Fruit fly (Drosophila melanogaster): ENCODE measurements around the gene Ugt305A1.

Ugt305A1 gene

DNA sequence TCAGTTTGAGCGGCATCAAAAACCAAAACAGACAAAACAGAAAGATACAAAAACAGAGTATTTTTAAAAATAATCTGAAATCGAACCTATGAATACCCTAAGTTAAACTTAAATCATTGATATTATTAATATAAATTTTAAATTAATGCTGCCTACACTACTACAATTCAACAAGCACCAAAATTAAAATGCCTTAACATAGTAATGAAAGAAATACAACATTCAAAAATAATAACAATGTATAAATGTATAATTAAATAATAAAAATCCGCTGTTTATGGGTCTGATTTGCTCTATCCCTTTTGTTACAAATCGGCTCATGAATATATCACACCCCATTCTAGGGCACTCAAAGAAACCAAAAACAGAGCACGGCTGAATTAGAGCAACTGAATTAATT is 10.5 kb upstream of the Ugt305A1 start:
- TF ChIP-seq dmrt93B (GFP tag; optimal IDR thresholded peaks at IDR 0.05) = no peak
- no peak for TF ChIP-seq dsf (GFP tag; optimal IDR thresholded peaks at IDR 0.05; ENCODE audit: borderline replicate concordance)
- no peak for TF ChIP-seq OdsH (GFP tag; optimal IDR thresholded peaks at IDR 0.05)
- TF ChIP-seq N (GFP tag; optimal IDR thresholded peaks at IDR 0.05) = no peak

DNA sequence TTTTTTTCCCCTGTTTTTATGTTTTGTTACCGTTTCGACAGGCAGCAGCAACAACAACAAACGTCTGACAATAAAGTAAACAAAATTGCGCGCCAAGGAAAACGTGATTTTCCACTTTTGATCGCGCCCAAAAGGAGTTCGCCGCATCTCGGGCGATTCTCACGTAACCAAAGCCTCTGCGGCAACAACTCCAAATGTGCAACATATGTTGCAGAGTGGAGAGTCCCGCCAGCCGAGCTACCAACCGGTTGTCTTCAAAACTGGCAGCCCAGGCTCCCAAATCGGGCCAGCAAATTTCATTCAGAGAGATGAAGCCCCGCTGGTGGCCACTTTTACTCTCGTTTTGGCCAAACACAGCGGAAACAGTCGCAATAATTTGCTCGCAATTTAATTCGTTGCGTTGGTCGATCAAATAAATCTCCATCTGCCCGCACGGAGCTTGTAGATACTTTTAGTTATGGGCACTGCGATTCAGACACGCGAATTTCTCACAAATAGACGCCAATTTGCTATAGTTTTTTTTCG is 4.1 kb upstream of the Ugt305A1 start:
- TF ChIP-seq Vsx2 (GFP tag; optimal IDR thresholded peaks at IDR 0.05; ENCODE audit: partially characterized antibody) = peak; percentile 32
- no peak for TF ChIP-seq Myc (optimal IDR thresholded peaks at IDR 0.05)

DNA sequence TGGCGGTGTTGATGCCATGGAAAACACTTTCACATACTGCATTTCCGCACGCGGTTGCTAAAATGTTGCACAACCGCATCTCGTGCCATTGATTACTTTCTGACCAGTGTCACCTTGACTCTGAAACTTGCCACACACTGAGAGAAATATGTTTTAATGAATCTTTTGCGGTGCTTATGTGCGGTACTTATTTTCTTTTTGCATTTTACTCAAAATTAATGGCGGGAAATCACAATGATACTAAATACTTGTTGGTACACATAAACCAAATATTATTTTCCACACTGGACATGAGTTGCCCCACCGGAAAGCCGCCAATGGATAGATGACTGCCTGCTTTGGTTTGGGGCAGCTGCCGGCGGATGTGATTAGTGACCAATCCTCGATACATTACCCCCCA is 2.8 kb upstream of the Ugt305A1 start:
- no peak for TF ChIP-seq Vsx2 (GFP tag; optimal IDR thresholded peaks at IDR 0.05; ENCODE audit: partially characterized antibody)
- no peak for TF ChIP-seq Hr83 (GFP tag; optimal IDR thresholded peaks at IDR 0.05; ENCODE audit: poor library complexity, severe bottlenecking)
- TF ChIP-seq HLH106 (tag; optimal IDR thresholded peaks at IDR 0.05) = no peak
- TF ChIP-seq ey (GFP tag; optimal IDR thresholded peaks at IDR 0.05) = no peak
- TF ChIP-seq sage (GFP tag; optimal IDR thresholded peaks at IDR 0.05) = no peak
- TF ChIP-seq Dif (GFP tag; optimal IDR thresholded peaks at IDR 0.05; ENCODE audit: partially characterized antibody) = no peak
- TF ChIP-seq dmrt93B (GFP tag; optimal IDR thresholded peaks at IDR 0.05) = no peak
- no peak for TF ChIP-seq Rel (GFP tag; optimal IDR thresholded peaks at IDR 0.05)
- TF ChIP-seq Rel (tag; optimal IDR thresholded peaks at IDR 0.05) = no peak
- TF ChIP-seq jim (GFP tag; optimal IDR thresholded peaks at IDR 0.05) = no peak
- no peak for TF ChIP-seq brk (GFP tag; optimal IDR thresholded peaks at IDR 0.05)
- no peak for TF ChIP-seq CG32264 (GFP tag; optimal IDR thresholded peaks at IDR 0.05)
- no peak for TF ChIP-seq GATAd (GFP tag; optimal IDR thresholded peaks at IDR 0.05)

DNA sequence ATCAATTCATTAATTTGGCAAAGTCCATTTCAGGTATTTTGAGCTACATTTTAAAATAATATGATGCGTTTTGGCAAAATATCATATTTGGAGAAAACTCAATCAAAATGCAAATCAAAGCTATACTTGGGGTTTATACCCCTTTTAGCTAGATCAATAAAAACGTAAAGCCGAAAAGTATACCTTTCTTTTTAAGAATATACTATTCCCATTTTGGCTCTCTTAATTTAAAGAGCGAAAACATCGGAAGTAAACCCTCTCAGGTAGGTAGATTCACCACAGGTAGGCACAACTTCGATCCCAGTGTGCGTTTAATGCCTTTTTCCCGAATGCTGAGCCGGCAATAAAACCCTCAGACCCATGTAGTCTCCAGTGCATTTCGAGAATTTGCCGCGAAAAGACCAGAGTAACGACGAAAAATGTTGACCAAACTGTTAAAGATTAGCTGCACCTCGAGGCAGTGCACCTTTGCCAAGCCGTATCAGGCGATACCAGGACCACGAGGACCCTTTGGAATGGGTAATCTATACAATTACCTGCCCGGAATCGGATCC is 2.4 kb downstream of the Ugt305A1 start, which contains the start of gene dib:
TSS of gene dib (plus strand) at position 372 of the 554 bp plus-strand sequence.
- TF ChIP-seq Myc (optimal IDR thresholded peaks at IDR 0.05) (peak; percentile 35), rgr (GFP tag; optimal IDR thresholded peaks at IDR 0.05) (no peak)

DNA sequence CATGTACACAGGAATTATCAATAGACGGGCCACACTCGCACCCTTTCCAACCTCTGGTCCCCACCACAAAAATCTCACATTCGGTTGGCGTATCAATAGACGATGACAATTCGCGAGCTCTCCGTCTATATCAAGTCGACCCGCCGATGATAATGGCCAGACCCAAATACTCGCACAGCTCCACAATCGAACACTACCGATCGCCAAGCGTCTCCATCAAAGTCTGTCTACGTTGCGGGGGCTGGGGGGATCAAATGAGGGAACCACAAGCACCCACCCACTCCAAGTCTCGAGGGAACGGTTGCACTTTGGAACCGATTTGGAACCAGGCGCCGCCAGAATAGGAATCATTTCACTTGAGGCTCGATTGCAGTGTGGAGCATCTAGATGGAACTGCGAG is 8.8 kb downstream of the Ugt305A1 start:
- peak; percentile 20 for TF ChIP-seq h (GFP tag; optimal IDR thresholded peaks at IDR 0.05)
- TF ChIP-seq foxo (GFP tag; optimal IDR thresholded peaks at IDR 0.05) = no peak
- no peak for TF ChIP-seq lola (GFP tag; optimal IDR thresholded peaks at IDR 0.05)
- TF ChIP-seq Hnf4 (GFP tag; optimal IDR thresholded peaks at IDR 0.05) = peak; percentile 83
- no peak for TF ChIP-seq Rel (GFP tag; optimal IDR thresholded peaks at IDR 0.05)
- TF ChIP-seq Rel (tag; optimal IDR thresholded peaks at IDR 0.05) = peak; percentile 81

DNA sequence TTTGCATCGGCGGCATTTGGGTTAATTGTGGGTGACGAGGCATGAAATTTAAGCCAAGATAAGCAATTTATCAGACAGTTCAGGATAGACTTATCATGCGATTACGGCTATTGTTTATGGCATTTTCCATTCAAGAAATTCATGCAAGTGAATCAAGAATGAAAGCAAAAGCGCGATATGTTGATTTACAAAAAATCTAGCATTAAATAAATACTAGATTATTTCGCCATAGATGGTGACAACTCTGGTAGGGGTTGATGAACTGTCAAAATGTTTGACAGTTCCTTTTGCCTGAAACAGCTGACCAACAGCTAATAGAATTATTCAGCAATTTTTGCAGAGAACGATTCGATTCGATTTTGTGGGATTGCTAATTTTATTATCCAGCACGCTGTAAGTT is 9.5 kb downstream of the Ugt305A1 start, which contains the start of gene CG32259:
TSS of gene CG32259 (plus strand) at position 301 of the 400 bp plus-strand sequence.
- TF ChIP-seq HLH106 (tag; optimal IDR thresholded peaks at IDR 0.05) = no peak
- TF ChIP-seq Rel (GFP tag; optimal IDR thresholded peaks at IDR 0.05) = no peak
- no peak for TF ChIP-seq Rel (tag; optimal IDR thresholded peaks at IDR 0.05)
- no peak for TF ChIP-seq Vsx2 (GFP tag; optimal IDR thresholded peaks at IDR 0.05; ENCODE audit: partially characterized antibody)
- no peak for TF ChIP-seq OdsH (GFP tag; optimal IDR thresholded peaks at IDR 0.05)
- TF ChIP-seq brk (GFP tag; optimal IDR thresholded peaks at IDR 0.05) = no peak
- TF ChIP-seq fru (GFP tag; optimal IDR thresholded peaks at IDR 0.05) = no peak
- no peak for TF ChIP-seq br (GFP tag; optimal IDR thresholded peaks at IDR 0.05)
- TF ChIP-seq Hr78 (GFP tag; optimal IDR thresholded peaks at IDR 0.05) = no peak
- TF ChIP-seq Myc (optimal IDR thresholded peaks at IDR 0.05) = no peak
- TF ChIP-seq woc (GFP tag; optimal IDR thresholded peaks at IDR 0.05) = no peak
- no peak for TF ChIP-seq N (GFP tag; optimal IDR thresholded peaks at IDR 0.05)
- no peak for TF ChIP-seq CG32264 (GFP tag; optimal IDR thresholded peaks at IDR 0.05)

Data from whole organism, wandering third instar larva.